Worm (Caenorhabditis elegans) whole organism, young adult: ENCODE measurements around the gene prdx-2.
A peak's percentile ranks its signal among the peaks of the same experiment; 100 is the strongest.

ENCODE experiments used
- F22D6.2 ChIP-seq: sonication (generic microtip); optimal IDR thresholded peaks from 2 replicates; lab custom pipeline; 2016; ENCODE audit warnings: mild to moderate bottlenecking, missing genetic modification characterization, missing compliant biosample characterization
- F52B5.7 ChIP-seq: sonication (generic microtip); optimal IDR thresholded peaks from 2 replicates; lab custom pipeline; 2016; ENCODE audit warnings: mild to moderate bottlenecking, missing genetic modification characterization, missing compliant biosample characterization
- K12H6.12 ChIP-seq: fragments of 200-800 bp; sonication (Bioruptor generic); optimal IDR thresholded peaks from 2 replicates; lab custom pipeline; 2018; ENCODE audit warnings: mild to moderate bottlenecking, missing genetic modification characterization, missing compliant biosample characterization
- T07F8.4 ChIP-seq: sonication (generic microtip); optimal IDR thresholded peaks from 2 replicates; lab custom pipeline; 2016; ENCODE audit warnings: mild to moderate bottlenecking, missing genetic modification characterization, moderate library complexity, missing compliant biosample characterization
- T26A5.8 ChIP-seq: sonication (generic microtip); optimal IDR thresholded peaks from 2 replicates; lab custom pipeline; 2016; ENCODE audit warnings: missing genetic modification characterization, missing compliant biosample characterization
- Y53F4B.3 ChIP-seq: fragments of 200-800 bp; sonication (Bioruptor generic); IDR thresholded peaks from 2 replicates; pipeline ENCODE4 v1.3.6; 2022; ENCODE audit warnings: missing genetic modification reagents, missing genetic modification characterization, missing compliant biosample characterization
- Y79H2A.3 ChIP-seq: fragments of 200-800 bp; sonication (Bioruptor generic); conservative IDR thresholded peaks from 2 replicates; pipeline ENCODE4 v1.3.6; 2022; ENCODE audit warnings: missing genetic modification reagents, missing genetic modification characterization, missing compliant biosample characterization
- ZK185.1 ChIP-seq: sonication (generic microtip); optimal IDR thresholded peaks from 2 replicates; lab custom pipeline; 2016; ENCODE audit warnings: mild to moderate bottlenecking, missing genetic modification characterization, missing compliant biosample characterization; ENCODE audit not compliant: poor library complexity, severe bottlenecking
- attf-3 ChIP-seq: fragments of 200-800 bp; sonication (Bioruptor generic); conservative IDR thresholded peaks from 2 replicates; pipeline ENCODE4 v1.3.6; 2022; ENCODE audit warnings: missing genetic modification reagents, missing genetic modification characterization, missing compliant biosample characterization
- bed-2 ChIP-seq: fragments of 200-800 bp; sonication (Bioruptor generic); IDR thresholded peaks from 2 replicates; pipeline ENCODE4 v1.3.6; 2022; ENCODE audit warnings: missing genetic modification reagents, missing genetic modification characterization, missing compliant biosample characterization
- cebp-1 ChIP-seq, 2 experiments: fragments of 200-800 bp in 1 of 2; sonication (Bioruptor generic) in 1 of 2; sonication (generic microtip) in 1 of 2; IDR thresholded peaks in 1 of 2; optimal IDR thresholded peaks in 1 of 2; 2 replicates each; pipeline versions ENCODE4 v1.3.6 to Lab custom; 2017 to 2022; ENCODE audit warnings: missing compliant biosample characterization in 2 of 2, missing genetic modification characterization in 2 of 2, mild to moderate bottlenecking in 1 of 2, missing genetic modification reagents in 1 of 2, moderate library complexity in 1 of 2
- ceh-100 ChIP-seq: fragments of 200-800 bp; sonication (Bioruptor generic); IDR thresholded peaks from 2 replicates; pipeline ENCODE4 v1.3.6; 2022; ENCODE audit warnings: missing genetic modification reagents, missing genetic modification characterization, missing compliant biosample characterization
- ceh-79 ChIP-seq: sonication (generic microtip); optimal IDR thresholded peaks from 2 replicates; lab custom pipeline; 2017; ENCODE audit warnings: mild to moderate bottlenecking, missing genetic modification characterization, missing compliant biosample characterization
- chd-7 ChIP-seq: sonication (generic microtip); optimal IDR thresholded peaks from 2 replicates; lab custom pipeline; 2016; ENCODE audit warnings: mild to moderate bottlenecking, missing genetic modification characterization, moderate library complexity, missing compliant biosample characterization
- dox-1 ChIP-seq: fragments of 200-800 bp; sonication (Bioruptor generic); IDR thresholded peaks from 2 replicates; pipeline ENCODE4 v1.3.6; 2022; ENCODE audit warnings: missing genetic modification reagents, missing genetic modification characterization, missing compliant biosample characterization
- egl-18 ChIP-seq: fragments of 200-800 bp; sonication (Bioruptor generic); IDR thresholded peaks from 2 replicates; pipeline ENCODE4 v1.3.6; 2022; ENCODE audit warnings: missing genetic modification reagents, missing genetic modification characterization, missing compliant biosample characterization
- hmg-1.2 ChIP-seq: fragments of 200-800 bp; sonication (Bioruptor generic); IDR thresholded peaks from 2 replicates; pipeline ENCODE4 v1.3.6; 2022; ENCODE audit warnings: missing genetic modification reagents, missing genetic modification characterization, missing compliant biosample characterization
- hmg-20 ChIP-seq: fragments of 200-800 bp; sonication (Bioruptor generic); IDR thresholded peaks from 2 replicates; pipeline ENCODE4 v1.3.6; 2022; ENCODE audit warnings: missing genetic modification reagents, missing genetic modification characterization, missing compliant biosample characterization
- let-607 ChIP-seq, 2 experiments: fragments of 200-800 bp in 1 of 2; sonication (Bioruptor generic) in 1 of 2; sonication (generic microtip) in 1 of 2; optimal IDR thresholded peaks; 2 replicates each; lab custom pipeline; 2016 to 2018; ENCODE audit warnings: mild to moderate bottlenecking in 2 of 2, missing compliant biosample characterization in 2 of 2, missing genetic modification characterization in 2 of 2, moderate library complexity in 2 of 2, missing genotype in 1 of 2
- lin-54 ChIP-seq: fragments of 200-800 bp; sonication (Bioruptor generic); optimal IDR thresholded peaks from 2 replicates; lab custom pipeline; 2018; ENCODE audit warnings: mild to moderate bottlenecking, missing genetic modification characterization, missing compliant biosample characterization
- lsy-27 ChIP-seq: sonication (generic microtip); optimal IDR thresholded peaks from 2 replicates; lab custom pipeline; 2017; ENCODE audit warnings: missing genetic modification characterization, mild to moderate bottlenecking, missing compliant biosample characterization, antibody characterized with exemption, missing genotype, borderline replicate concordance; ENCODE audit not compliant: insufficient read depth
- madf-6 ChIP-seq: fragments of 200-800 bp; sonication (Bioruptor generic); IDR thresholded peaks from 2 replicates; pipeline ENCODE4 v1.3.6; 2022; ENCODE audit warnings: missing genetic modification reagents, missing genetic modification characterization, missing compliant biosample characterization
- madf-8 ChIP-seq: fragments of 200-800 bp; sonication (Bioruptor generic); conservative IDR thresholded peaks from 2 replicates; pipeline ENCODE4 v1.3.6; 2022; ENCODE audit warnings: missing genetic modification reagents, missing genetic modification characterization, missing compliant biosample characterization
- mcd-1 ChIP-seq: fragments of 200-800 bp; sonication (Bioruptor generic); IDR thresholded peaks from 2 replicates; pipeline ENCODE4 v1.3.6; 2022; ENCODE audit warnings: missing genetic modification reagents, missing genetic modification characterization, missing compliant biosample characterization
- mel-28 ChIP-seq: sonication (generic microtip); optimal IDR thresholded peaks from 2 replicates; lab custom pipeline; 2016; ENCODE audit warnings: borderline replicate concordance, mild to moderate bottlenecking, missing genetic modification characterization, missing compliant biosample characterization
- mes-4 ChIP-seq: sonication (generic microtip); optimal IDR thresholded peaks from 2 replicates; lab custom pipeline; 2016; ENCODE audit warnings: missing genotype, missing genetic modification characterization, missing compliant biosample characterization
- nfya-1 ChIP-seq: sonication (generic microtip); optimal IDR thresholded peaks from 2 replicates; lab custom pipeline; 2017; ENCODE audit warnings: antibody characterized with exemption, missing compliant biosample characterization, missing genetic modification characterization, borderline replicate concordance; ENCODE audit not compliant: insufficient read depth
- nfyb-1 ChIP-seq: fragments of 200-800 bp; sonication (Bioruptor generic); IDR thresholded peaks from 2 replicates; pipeline ENCODE4 v1.3.6; 2022; ENCODE audit warnings: missing genetic modification reagents, missing genetic modification characterization, missing compliant biosample characterization
- pbrm-1 ChIP-seq: fragments of 200-800 bp; sonication (Bioruptor generic); IDR thresholded peaks from 2 replicates; pipeline ENCODE4 v1.3.6; 2022; ENCODE audit warnings: missing genetic modification reagents, missing genetic modification characterization, missing compliant biosample characterization
- rcor-1 ChIP-seq: fragments of 200-800 bp; sonication (Bioruptor generic); IDR thresholded peaks from 2 replicates; pipeline ENCODE4 v1.3.6; 2022; ENCODE audit warnings: missing genetic modification reagents, missing genetic modification characterization, missing compliant biosample characterization
- snpc-3.4 ChIP-seq: sonication (generic microtip); optimal IDR thresholded peaks from 2 replicates; lab custom pipeline; 2017; ENCODE audit warnings: missing genetic modification characterization, mild to moderate bottlenecking, missing compliant biosample characterization, antibody characterized with exemption, moderate library complexity, missing genotype, missing genetic modification reagents
- tlf-1 ChIP-seq: fragments of 200-800 bp; sonication (Bioruptor generic); optimal IDR thresholded peaks from 2 replicates; lab custom pipeline; 2018; ENCODE audit warnings: mild to moderate bottlenecking, missing genetic modification characterization, missing compliant biosample characterization
- zfh-2 ChIP-seq: fragments of 200-800 bp; sonication (Bioruptor generic); conservative IDR thresholded peaks from 2 replicates; pipeline ENCODE4 v1.3.6; 2022; ENCODE audit warnings: missing genetic modification reagents, missing genetic modification characterization, missing compliant biosample characterization
- zim-3 ChIP-seq: sonication (generic microtip); optimal IDR thresholded peaks from 2 replicates; lab custom pipeline; 2017; ENCODE audit warnings: mild to moderate bottlenecking, missing genetic modification characterization, moderate library complexity, missing compliant biosample characterization
- ztf-3 ChIP-seq: fragments of 200-800 bp; sonication (Bioruptor generic); optimal IDR thresholded peaks from 2 replicates; lab custom pipeline; 2018; ENCODE audit warnings: mild to moderate bottlenecking, missing genetic modification characterization, missing compliant biosample characterization
- ztf-6 ChIP-seq: fragments of 200-800 bp; sonication (Bioruptor generic); IDR thresholded peaks from 2 replicates; pipeline ENCODE4 v1.3.6; 2022; ENCODE audit warnings: missing genetic modification reagents, missing genetic modification characterization, missing compliant biosample characterization

Gene prdx-2

ce11 chrII:5333729-5334255 lies 44.2 kb upstream of the prdx-2 start:
- TF ChIP-seq snpc-3.4 (tag; lab: Kevin White, UChicago) (peak; percentile 38), mes-4 (tag; lab: Kevin White, UChicago) (no peak), lsy-27 (tag; lab: Kevin White, UChicago) (no peak)

- no peak for TF ChIP-seq rcor-1 (GFP tag; lab: Robert Waterston, UW)
- TF ChIP-seq tlf-1 (GFP tag; lab: Kevin White, UChicago) = no peak
Measured at ce11 chrII:5334628-5335027, 43.4 kb upstream of the prdx-2 start.

ce11 chrII:5335370-5336034 lies 42.5 kb upstream of the prdx-2 start:
- peak; percentile 15 for TF ChIP-seq chd-7
- TF ChIP-seq ztf-3 (GFP tag; lab: Kevin White, UChicago) = no peak

ce11 chrII:5336035-5336376 lies 42.0 kb upstream of the prdx-2 start:
- peak; percentile 0 for TF ChIP-seq K12H6.12 (tag; lab: Kevin White, UChicago)
- no peak for TF ChIP-seq lin-54 (GFP tag; lab: Kevin White, UChicago)
- peak; percentile 38 for TF ChIP-seq F52B5.7
- TF ChIP-seq egl-18 (GFP tag; lab: Robert Waterston, UW) = peak; percentile 35; the same call in 1 of the 2 replicates
- peak; percentile 32; the same call in 1 of the 2 replicates for TF ChIP-seq rcor-1 (GFP tag; lab: Robert Waterston, UW)
- TF ChIP-seq chd-7 = peak; percentile 24
- no peak for TF ChIP-seq ceh-79 (tag; lab: Kevin White, UChicago)
- peak; percentile 68 for TF ChIP-seq zim-3
- TF ChIP-seq nfyb-1 = 0 out of 2 replicates have a peak, but pooled peaks have one; percentile 55
- no peak for TF ChIP-seq Y79H2A.3 (GFP tag; lab: Robert Waterston, UW)
- 0 out of 2 replicates have a peak, but pooled peaks have one; percentile 29 for TF ChIP-seq zfh-2 (GFP tag; lab: Robert Waterston, UW)
- no peak for TF ChIP-seq T26A5.8 (tag; lab: Kevin White, UChicago)
- peak; percentile 29; the same call in 1 of the 2 replicates for TF ChIP-seq dox-1 (GFP tag; lab: Robert Waterston, UW)
- 0 out of 2 replicates have a peak, but pooled peaks have one; percentile 27 for TF ChIP-seq madf-6
- 0 out of 2 replicates have a peak, but pooled peaks have one; percentile 42 for TF ChIP-seq pbrm-1 (GFP tag; lab: Robert Waterston, UW)
- TF ChIP-seq let-607 (tag; optimal IDR thresholded peaks at IDR 0.05; lab: Kevin White, UChicago) = peak in 1 of 2 experiments; percentile 17
- TF ChIP-seq cebp-1 (GFP tag; IDR thresholded peaks at IDR 0.05; lab: Robert Waterston, UW) = no peak
- TF ChIP-seq cebp-1 (tag; optimal IDR thresholded peaks at IDR 0.05; lab: Kevin White, UChicago) = peak; percentile 36
- 0 out of 2 replicates have a peak, but pooled peaks have one; percentile 15 for TF ChIP-seq ceh-100 (GFP tag; lab: Robert Waterston, UW)

ce11 chrII:5336660-5337494 lies 41.1 kb upstream of the prdx-2 start:
- TF ChIP-seq nfya-1 (tag; lab: Kevin White, UChicago) = no peak
- TF ChIP-seq ZK185.1 = peak; percentile 45
- no peak for TF ChIP-seq F22D6.2 (tag; lab: Kevin White, UChicago)
- peak; percentile 81 for TF ChIP-seq hmg-1.2
- no peak for TF ChIP-seq hmg-20 (GFP tag; lab: Robert Waterston, UW)
- TF ChIP-seq mel-28 (tag; lab: Kevin White, UChicago) = no peak
- no peak for TF ChIP-seq Y53F4B.3 (GFP tag; lab: Robert Waterston, UW)
- TF ChIP-seq ztf-6 (GFP tag; lab: Robert Waterston, UW) = no peak
- TF ChIP-seq T07F8.4 = no peak
- peak; percentile 40; the same call in 1 of the 2 replicates for TF ChIP-seq mcd-1 (GFP tag; lab: Robert Waterston, UW)
- TF ChIP-seq madf-8 (GFP tag; lab: Robert Waterston, UW) = no peak
- TF ChIP-seq attf-3 (GFP tag; lab: Robert Waterston, UW) = no peak
- TF ChIP-seq bed-2 (GFP tag; lab: Robert Waterston, UW) = no peak
